Fruit fly (Drosophila melanogaster) whole organism, prepupa: Measurements from ENCODE around the gene east.

Experiments used
- Blimp-1 ChIP-seq: fragments of 200-800 bp; sonication (Bioruptor generic); optimal IDR thresholded peaks from 3 replicates; lab custom pipeline; 2017; ENCODE audit warnings: missing biosample characterization, missing genetic modification characterization, mild to moderate bottlenecking, moderate library complexity, missing genetic modification reagents
- CG11294 ChIP-seq: fragments of 200-800 bp; sonication (Bioruptor generic); IDR thresholded peaks from 2 replicates; pipeline ENCODE4 v1.3.6; 2022; ENCODE audit warnings: missing biosample characterization, missing genetic modification characterization
- CG11762 ChIP-seq: fragments of 200-800 bp; sonication (Bioruptor generic); optimal IDR thresholded peaks from 3 replicates; lab custom pipeline; 2016; ENCODE audit warnings: missing biosample characterization, missing genetic modification characterization; ENCODE audit not compliant: insufficient read depth
- CG11902 ChIP-seq: fragments of 200-800 bp; sonication (Bioruptor generic); optimal IDR thresholded peaks from 3 replicates; lab custom pipeline; 2016; ENCODE audit warnings: missing biosample characterization, missing genetic modification characterization
- CG15336 ChIP-seq: fragments of 200-800 bp; sonication (Bioruptor generic); IDR thresholded peaks from 2 replicates; pipeline ENCODE4 v1.3.6; 2022; ENCODE audit warnings: missing biosample characterization, missing genetic modification characterization
- CG16779 ChIP-seq: fragments of 200-800 bp; sonication (Bioruptor generic); optimal IDR thresholded peaks from 3 replicates; lab custom pipeline; 2017; ENCODE audit warnings: missing biosample characterization, mild to moderate bottlenecking, missing genetic modification characterization
- CG3032 ChIP-seq: fragments of 200-800 bp; optimal IDR thresholded peaks from 2 replicates; lab custom pipeline; 2019; ENCODE audit warnings: missing biosample characterization, mild to moderate bottlenecking, missing genetic modification characterization, moderate library complexity
- CG31627 ChIP-seq: fragments of 200-800 bp; sonication (Bioruptor generic); optimal IDR thresholded peaks from 3 replicates; lab custom pipeline; 2016; ENCODE audit warnings: missing biosample characterization, missing genetic modification characterization
- CG32006 ChIP-seq: fragments of 200-800 bp; sonication (Bioruptor generic); optimal IDR thresholded peaks from 3 replicates; lab custom pipeline; 2017; ENCODE audit warnings: missing biosample characterization, mild to moderate bottlenecking, missing genetic modification characterization
- CG34406 ChIP-seq: fragments of 200-800 bp; sonication (Bioruptor generic); optimal IDR thresholded peaks from 3 replicates; lab custom pipeline; 2016; ENCODE audit warnings: missing biosample characterization, missing genetic modification characterization
- CG3919 ChIP-seq: fragments of 200-800 bp; sonication (Bioruptor generic); optimal IDR thresholded peaks from 3 replicates; lab custom pipeline; 2016; ENCODE audit warnings: missing biosample characterization, missing genetic modification characterization
- CG6163 ChIP-seq: fragments of 200-800 bp; sonication (Bioruptor generic); IDR thresholded peaks from 3 replicates; pipeline ENCODE4 v1.3.6; 2022; ENCODE audit warnings: missing biosample characterization, missing genetic modification characterization
- CG6808 ChIP-seq: fragments of 200-800 bp; sonication (Bioruptor generic); optimal IDR thresholded peaks from 3 replicates; lab custom pipeline; 2017; ENCODE audit warnings: missing biosample characterization, missing genetic modification characterization, mild to moderate bottlenecking, moderate library complexity, missing genetic modification reagents
- CG7368 ChIP-seq: fragments of 200-800 bp; sonication (Bioruptor generic); optimal IDR thresholded peaks from 3 replicates; lab custom pipeline; 2016; ENCODE audit warnings: missing biosample characterization, missing genetic modification characterization
- CG8319 ChIP-seq: fragments of 200-800 bp; sonication (Bioruptor generic); optimal IDR thresholded peaks from 3 replicates; lab custom pipeline; 2016; ENCODE audit warnings: missing biosample characterization, missing genetic modification characterization
- CG8632 ChIP-seq: fragments of 200-800 bp; sonication (Bioruptor generic); optimal IDR thresholded peaks from 3 replicates; lab custom pipeline; 2016; ENCODE audit warnings: missing biosample characterization, missing genetic modification characterization
- CG9139 ChIP-seq: fragments of 200-800 bp; sonication (Bioruptor generic); optimal IDR thresholded peaks from 3 replicates; lab custom pipeline; 2017; ENCODE audit warnings: missing biosample characterization, mild to moderate bottlenecking, missing genetic modification characterization
- Eip93F ChIP-seq: fragments of 200-800 bp; sonication (Bioruptor generic); optimal IDR thresholded peaks from 2 replicates; lab custom pipeline; 2016; ENCODE audit warnings: missing biosample characterization, mild to moderate bottlenecking, missing genetic modification characterization
- Ets21C ChIP-seq: fragments of 200-800 bp; sonication (Bioruptor generic); optimal IDR thresholded peaks from 3 replicates; lab custom pipeline; 2016; ENCODE audit warnings: missing biosample characterization, missing genetic modification characterization
- Ets96B ChIP-seq: fragments of 200-800 bp; optimal IDR thresholded peaks from 2 replicates; lab custom pipeline; 2019; ENCODE audit warnings: missing biosample characterization, mild to moderate bottlenecking, missing genetic modification characterization, moderate library complexity
- Hr4 ChIP-seq: fragments of 200-800 bp; sonication (Bioruptor generic); optimal IDR thresholded peaks from 3 replicates; lab custom pipeline; 2016; ENCODE audit warnings: missing biosample characterization, missing genetic modification characterization
- Lpt ChIP-seq: fragments of 200-800 bp; sonication (Bioruptor generic); optimal IDR thresholded peaks from 3 replicates; lab custom pipeline; 2016; ENCODE audit warnings: missing biosample characterization, missing genetic modification characterization
- Met ChIP-seq: fragments of 200-800 bp; sonication (Bioruptor generic); optimal IDR thresholded peaks from 3 replicates; lab custom pipeline; 2016; ENCODE audit warnings: missing biosample characterization, missing genetic modification characterization
- OdsH ChIP-seq: fragments of 200-800 bp; sonication (Bioruptor generic); optimal IDR thresholded peaks from 3 replicates; lab custom pipeline; 2016; ENCODE audit warnings: missing biosample characterization, missing genetic modification characterization
- Sox102F ChIP-seq: fragments of 200-800 bp; sonication (Bioruptor generic); optimal IDR thresholded peaks from 2 replicates; lab custom pipeline; 2016; ENCODE audit warnings: missing biosample characterization, mild to moderate bottlenecking, missing genetic modification characterization
- Sox14 ChIP-seq: fragments of 200-800 bp; sonication (Bioruptor generic); optimal IDR thresholded peaks from 3 replicates; lab custom pipeline; 2016; ENCODE audit warnings: missing biosample characterization, missing genetic modification characterization
- achi ChIP-seq: fragments of 200-800 bp; sonication (Bioruptor generic); optimal IDR thresholded peaks from 3 replicates; lab custom pipeline; 2016; ENCODE audit warnings: missing biosample characterization, missing genetic modification characterization
- acj6 ChIP-seq: fragments of 200-800 bp; sonication (Bioruptor generic); optimal IDR thresholded peaks from 3 replicates; lab custom pipeline; 2016; ENCODE audit warnings: missing biosample characterization, missing genetic modification characterization
- dsx ChIP-seq: fragments of 200-800 bp; optimal IDR thresholded peaks from 3 replicates; lab custom pipeline; 2019; ENCODE audit warnings: missing biosample characterization, mild to moderate bottlenecking, missing genetic modification characterization, moderate library complexity; ENCODE audit not compliant: poor library complexity, severe bottlenecking
- fd59A ChIP-seq: fragments of 200-800 bp; sonication (Bioruptor generic); optimal IDR thresholded peaks from 2 replicates; lab custom pipeline; 2017; ENCODE audit warnings: missing biosample characterization, mild to moderate bottlenecking, missing genetic modification characterization, missing genetic modification reagents
- fd85E ChIP-seq: fragments of 200-800 bp; sonication (Bioruptor generic); optimal IDR thresholded peaks from 3 replicates; lab custom pipeline; 2016; ENCODE audit warnings: missing biosample characterization, missing genetic modification characterization
- fkh ChIP-seq: fragments of 200-800 bp; sonication (Bioruptor generic); optimal IDR thresholded peaks from 3 replicates; lab custom pipeline; 2017; ENCODE audit warnings: missing biosample characterization, mild to moderate bottlenecking, missing genetic modification characterization, moderate library complexity
- lz ChIP-seq: fragments of 200-800 bp; sonication (Bioruptor generic); optimal IDR thresholded peaks from 3 replicates; lab custom pipeline; 2016; ENCODE audit warnings: missing biosample characterization, missing genetic modification characterization
- pdm3 ChIP-seq: fragments of 200-800 bp; sonication (Bioruptor generic); optimal IDR thresholded peaks from 3 replicates; lab custom pipeline; 2016; ENCODE audit warnings: missing biosample characterization, missing genetic modification characterization
- spab ChIP-seq: fragments of 200-800 bp; sonication (Bioruptor generic); optimal IDR thresholded peaks from 2 replicates; lab custom pipeline; 2017; ENCODE audit warnings: missing biosample characterization, mild to moderate bottlenecking, missing genetic modification characterization, missing genetic modification reagents
- ss ChIP-seq, 2 experiments: fragments of 200-800 bp; sonication (Bioruptor generic); optimal IDR thresholded peaks; 2 replicates in 1 of 2; 3 replicates in 1 of 2; lab custom pipeline; 2017 to 2018; ENCODE audit warnings: mild to moderate bottlenecking in 2 of 2, missing biosample characterization in 2 of 2, missing genetic modification characterization in 2 of 2, moderate library complexity in 1 of 2
- svp ChIP-seq: fragments of 200-800 bp; sonication (Bioruptor generic); peaks from one replicate; lab custom pipeline; 2016; ENCODE audit warnings: missing biosample characterization, missing genetic modification characterization
- topi ChIP-seq: fragments of 200-800 bp; sonication (Bioruptor generic); optimal IDR thresholded peaks from 3 replicates; lab custom pipeline; 2016; ENCODE audit warnings: missing biosample characterization, missing genetic modification characterization
- vri ChIP-seq: fragments of 200-800 bp; sonication (Bioruptor generic); optimal IDR thresholded peaks from 3 replicates; lab custom pipeline; 2016; ENCODE audit warnings: missing biosample characterization, mild to moderate bottlenecking, missing genetic modification characterization

east gene

DNA sequence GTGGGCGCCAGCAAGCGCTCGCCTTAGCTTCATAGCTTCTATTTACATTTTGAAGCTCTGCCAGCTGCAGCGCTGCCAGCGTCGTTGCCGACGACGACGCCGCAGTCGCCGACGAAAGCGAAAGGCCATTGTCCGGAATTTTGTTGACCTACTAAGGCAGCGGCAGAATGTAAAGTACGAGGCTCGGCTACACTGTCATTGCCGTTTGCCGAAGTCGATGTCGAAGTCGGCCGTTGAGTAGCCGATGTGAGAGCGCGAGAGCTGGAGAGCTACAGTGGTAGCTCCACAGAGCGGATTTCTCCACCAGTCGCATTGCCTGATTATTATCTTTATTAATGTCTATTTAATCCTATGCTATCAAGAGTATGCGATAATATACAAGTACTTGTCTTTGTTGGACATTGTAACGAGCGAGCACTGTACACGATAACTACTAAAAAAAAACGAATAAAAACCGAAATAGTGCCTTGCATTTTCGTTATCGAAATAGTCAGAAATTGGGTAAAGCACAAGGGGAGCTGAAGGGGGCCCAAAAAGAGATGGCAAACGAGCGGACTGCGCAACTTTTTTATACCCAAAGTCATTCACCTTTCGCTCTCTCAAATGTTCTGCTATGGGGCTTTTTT lies 47.0 kb upstream of the east start (continued):
- TF ChIP-seq Sox102F (peak; percentile 79), CG31627 (GFP tag; lab: Kevin White, UChicago) (peak; percentile 70), CG3919 (GFP tag; lab: Kevin White, UChicago) (peak; percentile 90), CG7368 (GFP tag; lab: Kevin White, UChicago) (peak; percentile 84), Hr4 (GFP tag; lab: Kevin White, UChicago) (peak; percentile 94), CG9139 (no peak), vri (GFP tag; lab: Kevin White, UChicago) (peak; percentile 69), fkh (GFP tag; lab: Kevin White, UChicago) (peak; percentile 74), acj6 (GFP tag; lab: Kevin White, UChicago) (peak; percentile 88), Met (GFP tag; lab: Kevin White, UChicago) (peak; percentile 74), CG6163 (GFP tag; lab: Robert Waterston, UW) (peak; percentile 95), Ets21C (GFP tag; lab: Kevin White, UChicago) (peak; percentile 59), CG11762 (GFP tag; lab: Kevin White, UChicago) (peak; percentile 73), CG11902 (GFP tag; lab: Kevin White, UChicago) (peak; percentile 88), pdm3 (GFP tag; lab: Kevin White, UChicago) (peak; percentile 92), Eip93F (GFP tag; lab: Kevin White, UChicago) (peak; percentile 10), Ets96B (tag; lab: Kevin White, UChicago) (peak; percentile 36), fd85E (peak; percentile 38), OdsH (peak; percentile 91), CG34406 (peak; percentile 81), svp (GFP tag; lab: Kevin White, UChicago) (peak; percentile 91), Sox14 (GFP tag; lab: Kevin White, UChicago) (peak; percentile 80), achi (GFP tag; lab: Kevin White, UChicago) (peak; percentile 85), topi (GFP tag; lab: Kevin White, UChicago) (peak; percentile 76)
- TF ChIP-seq, all 60 proteins: peak for 59

DNA sequence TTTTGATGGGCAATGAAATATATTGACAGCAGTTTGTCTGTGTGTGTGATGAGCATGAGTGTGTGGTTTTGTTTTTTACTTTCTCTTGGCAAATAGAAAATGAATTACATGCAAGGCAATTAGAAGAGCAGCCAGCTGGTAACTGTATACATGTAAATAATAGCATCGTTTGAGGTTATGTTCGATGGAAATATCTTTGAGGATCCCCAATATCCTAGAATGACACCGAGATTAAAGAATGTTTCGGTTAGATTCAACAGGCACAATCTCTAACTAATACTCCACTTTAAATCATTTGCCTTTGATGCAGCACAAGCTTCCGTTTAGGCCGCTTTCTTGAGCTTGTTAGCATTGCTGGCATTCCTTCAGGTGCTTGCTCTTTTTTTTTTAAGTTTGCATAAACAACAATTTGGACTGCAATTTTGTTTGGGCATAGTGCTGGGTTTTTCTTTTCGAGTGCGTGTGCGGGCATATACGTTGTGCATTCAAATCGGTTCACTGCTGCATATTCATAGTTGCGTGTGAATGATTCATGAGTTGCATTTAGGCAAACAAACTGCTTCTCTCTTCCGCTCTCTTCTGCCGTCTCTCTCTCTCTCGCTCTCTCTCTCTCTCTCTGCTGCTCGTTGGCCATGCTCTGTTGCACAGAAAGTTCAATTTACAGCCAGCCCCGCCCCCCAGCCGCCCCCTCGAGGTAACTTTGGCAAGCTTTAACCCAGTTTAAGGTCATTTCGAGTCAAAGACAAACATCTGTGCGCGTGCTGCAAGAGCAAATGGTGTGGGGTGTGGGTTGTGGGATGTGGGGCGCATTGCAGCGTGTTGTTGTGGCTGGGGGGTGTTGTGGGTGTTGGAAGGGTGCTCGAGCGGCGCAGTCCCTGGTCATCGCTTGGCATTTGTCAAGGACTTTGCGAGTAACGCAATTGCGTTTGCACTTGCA lies 46.0 kb upstream of the east start:
- no peak for TF ChIP-seq Blimp-1 (GFP tag; lab: Kevin White, UChicago)
- peak; percentile 31; the same call in 1 of the 2 replicates for TF ChIP-seq CG15336 (GFP tag; lab: Robert Waterston, UW)
- TF ChIP-seq CG3032 (tag; lab: Kevin White, UChicago): no peak
- peak in 1 of 2 experiments; percentile 1 for TF ChIP-seq ss (GFP tag; optimal IDR thresholded peaks at IDR 0.05; lab: Kevin White, UChicago)
- TF ChIP-seq CG8632 (GFP tag; lab: Kevin White, UChicago): no peak

- peak; percentile 79 for TF ChIP-seq svp (GFP tag; lab: Kevin White, UChicago)
- no peak for TF ChIP-seq CG3919 (GFP tag; lab: Kevin White, UChicago)
- peak; percentile 57 for TF ChIP-seq Eip93F (GFP tag; lab: Kevin White, UChicago)
- TF ChIP-seq vri (GFP tag; lab: Kevin White, UChicago): peak; percentile 21
Observed at dm6 chrX:1965512-1965911, 45.1 kb upstream of the east start.

dm6 chrX:1965979-1966778 lies 44.5 kb upstream of the east start:
- TF ChIP-seq fd59A (GFP tag; lab: Kevin White, UChicago) (no peak), vri (GFP tag; lab: Kevin White, UChicago) (no peak), CG32006 (GFP tag; lab: Kevin White, UChicago) (peak; percentile 56), CG6163 (GFP tag; lab: Robert Waterston, UW) (peak; percentile 72), CG6808 (GFP tag; lab: Kevin White, UChicago) (peak; percentile 25), CG31627 (GFP tag; lab: Kevin White, UChicago) (no peak), Blimp-1 (GFP tag; lab: Kevin White, UChicago) (peak; percentile 20), CG8319 (GFP tag; lab: Kevin White, UChicago) (no peak), dsx (GFP tag; lab: Kevin White, UChicago) (no peak), CG11294 (GFP tag; lab: Robert Waterston, UW) (peak; percentile 35; the same call in 1 of the 2 replicates), Lpt (GFP tag; lab: Kevin White, UChicago) (peak; percentile 64), CG3919 (GFP tag; lab: Kevin White, UChicago) (no peak), Ets96B (tag; lab: Kevin White, UChicago) (peak; percentile 11), lz (GFP tag; lab: Kevin White, UChicago) (no peak), CG7368 (GFP tag; lab: Kevin White, UChicago) (no peak), spab (GFP tag; lab: Kevin White, UChicago) (no peak), OdsH (peak; percentile 6), ss (GFP tag; optimal IDR thresholded peaks at IDR 0.05; lab: Kevin White, UChicago) (peak in 1 of 2 experiments; percentile 29), CG16779 (peak; percentile 19)
